Worm (Caenorhabditis elegans) whole organism, late embryonic: ENCODE results near the gene vps-35.

Experiments used
- ama-1 ChIP-seq: fragments of 150-350 bp; optimal IDR thresholded peaks from 2 replicates; lab custom pipeline; 2014
- che-1 ChIP-seq: sonication (generic microtip); optimal IDR thresholded peaks from 2 replicates; lab custom pipeline; 2016; ENCODE audit warnings: mild to moderate bottlenecking, missing genetic modification characterization, missing compliant biosample characterization
- ets-4 ChIP-seq: sonication (generic microtip); optimal IDR thresholded peaks from 2 replicates; lab custom pipeline; 2016; ENCODE audit warnings: missing genetic modification characterization, missing compliant biosample characterization
- nfya-1 ChIP-seq: sonication (generic microtip); optimal IDR thresholded peaks from 2 replicates; lab custom pipeline; 2017; ENCODE audit warnings: missing genetic modification characterization, mild to moderate bottlenecking, missing compliant biosample characterization, antibody characterized with exemption, moderate library complexity
- odd-2 ChIP-seq: sonication (generic microtip); optimal IDR thresholded peaks from 2 replicates; lab custom pipeline; 2017; ENCODE audit warnings: antibody characterized with exemption, mild to moderate bottlenecking, missing genetic modification characterization, missing compliant biosample characterization
- pha-4 ChIP-seq: fragments of 150-350 bp; optimal IDR thresholded peaks from 2 replicates; lab custom pipeline; 2018; ENCODE audit warnings: missing biosample characterization, missing genetic modification reagents, missing genetic modification characterization
- pqm-1 ChIP-seq: sonication (generic microtip); optimal IDR thresholded peaks from 2 replicates; lab custom pipeline; 2016; ENCODE audit warnings: missing genetic modification characterization, missing compliant biosample characterization
- tbx-2 ChIP-seq: sonication (generic microtip); optimal IDR thresholded peaks from 2 replicates; lab custom pipeline; 2016; ENCODE audit warnings: missing genetic modification characterization, missing compliant biosample characterization
- unc-42 ChIP-seq: sonication (generic microtip); optimal IDR thresholded peaks from 2 replicates; lab custom pipeline; 2016; ENCODE audit warnings: missing genotype, missing genetic modification characterization, missing compliant biosample characterization
- zip-5 ChIP-seq: sonication (generic microtip); optimal IDR thresholded peaks from 2 replicates; lab custom pipeline; 2016; ENCODE audit warnings: missing genetic modification characterization, missing compliant biosample characterization

DNA sequence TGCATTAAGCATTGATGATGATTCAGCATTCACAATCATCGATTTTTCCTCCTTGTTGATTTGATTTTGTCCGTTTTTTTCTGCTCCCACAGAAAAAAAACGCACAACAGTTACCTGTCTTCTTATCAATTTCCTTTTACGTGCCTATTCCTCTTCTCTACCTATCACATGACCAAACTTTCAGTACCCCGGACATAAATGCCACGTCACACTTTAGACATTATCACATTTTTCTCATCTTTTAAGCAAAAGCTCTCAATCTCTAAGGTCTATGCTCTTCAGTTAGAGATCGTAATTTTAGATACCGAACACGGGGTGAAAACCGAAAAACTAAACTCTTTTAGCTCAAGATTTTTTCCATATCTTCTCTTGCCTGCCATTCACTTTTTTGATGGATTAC, 28.4 kb downstream of the vps-35 start:
- TF ChIP-seq ama-1 (lab: Kevin White, UChicago) (no peak), odd-2 (tag; lab: Kevin White, UChicago) (no peak), tbx-2 (tag; lab: Kevin White, UChicago) (no peak), nfya-1 (tag; lab: Kevin White, UChicago) (no peak), zip-5 (tag; lab: Kevin White, UChicago) (no peak), che-1 (tag; lab: Kevin White, UChicago) (no peak), pqm-1 (tag; lab: Kevin White, UChicago) (no peak), unc-42 (no peak), pha-4 (no peak), ets-4 (tag; lab: Kevin White, UChicago) (no peak)
